Fruit fly (Drosophila melanogaster): ENCODE data around the gene CG42446.

CG42446 gene

dm6 chr3R:16347626-16348264 lies 12.2 kb downstream of the CG42446 start:
- TF ChIP-seq EcR (GFP tag; optimal IDR thresholded peaks at IDR 0.05) (no peak), CG8478 (optimal IDR thresholded peaks at IDR 0.05) (no peak), psq (optimal IDR thresholded peaks at IDR 0.05) (no peak), usp (GFP tag; optimal IDR thresholded peaks at IDR 0.05) (no peak), pan (optimal IDR thresholded peaks at IDR 0.05) (no peak), Dll (optimal IDR thresholded peaks at IDR 0.05) (no peak)

dm6 chr3R:16341817-16342374 lies 18.0 kb downstream of the CG42446 start, which contains the start of the genes SF2 and pad:
SF2 (minus strand) TSS chr3R:16341988.
pad (plus strand) TSS chr3R:16342318.
- TF ChIP-seq EcR (GFP tag; optimal IDR thresholded peaks at IDR 0.05): no peak
- TF ChIP-seq CG8478 (optimal IDR thresholded peaks at IDR 0.05): no peak
- TF ChIP-seq pan (optimal IDR thresholded peaks at IDR 0.05): no peak
- no peak for TF ChIP-seq psq (optimal IDR thresholded peaks at IDR 0.05)
- no peak for TF ChIP-seq Dll (optimal IDR thresholded peaks at IDR 0.05)
- no peak for TF ChIP-seq usp (GFP tag; optimal IDR thresholded peaks at IDR 0.05)

- no peak for TF ChIP-seq usp (GFP tag; optimal IDR thresholded peaks at IDR 0.05)
- TF ChIP-seq pan (optimal IDR thresholded peaks at IDR 0.05): no peak
- no peak for TF ChIP-seq psq (optimal IDR thresholded peaks at IDR 0.05)
- no peak for TF ChIP-seq Dll (optimal IDR thresholded peaks at IDR 0.05)
- TF ChIP-seq CG8478 (optimal IDR thresholded peaks at IDR 0.05): no peak
- TF ChIP-seq EcR (GFP tag; optimal IDR thresholded peaks at IDR 0.05): no peak
Observed at dm6 chr3R:16340610-16341009, 19.3 kb downstream of the CG42446 start.

dm6 chr3R:16339475-16339874 lies 20.4 kb downstream of the CG42446 start, which contains the start of gene Sulf1:
Sulf1 (minus strand) TSS chr3R:16339575.
- TF ChIP-seq CG8478 (optimal IDR thresholded peaks at IDR 0.05): no peak
- no peak for TF ChIP-seq psq (optimal IDR thresholded peaks at IDR 0.05)
- TF ChIP-seq usp (GFP tag; optimal IDR thresholded peaks at IDR 0.05): no peak
- TF ChIP-seq pan (optimal IDR thresholded peaks at IDR 0.05): no peak
- no peak for TF ChIP-seq Dll (optimal IDR thresholded peaks at IDR 0.05)
- TF ChIP-seq EcR (GFP tag; optimal IDR thresholded peaks at IDR 0.05): no peak

dm6 chr3R:16338342-16338741 lies 21.6 kb downstream of the CG42446 start:
- TF ChIP-seq usp (GFP tag; optimal IDR thresholded peaks at IDR 0.05): no peak
- TF ChIP-seq Dll (optimal IDR thresholded peaks at IDR 0.05): no peak
- TF ChIP-seq pan (optimal IDR thresholded peaks at IDR 0.05): no peak
- TF ChIP-seq psq (optimal IDR thresholded peaks at IDR 0.05): no peak
- TF ChIP-seq CG8478 (optimal IDR thresholded peaks at IDR 0.05): no peak
- no peak for TF ChIP-seq EcR (GFP tag; optimal IDR thresholded peaks at IDR 0.05)

dm6 chr3R:16337863-16338262 lies 22.0 kb downstream of the CG42446 start:
- TF ChIP-seq pan (optimal IDR thresholded peaks at IDR 0.05): no peak
- no peak for TF ChIP-seq CG8478 (optimal IDR thresholded peaks at IDR 0.05)
- no peak for TF ChIP-seq Dll (optimal IDR thresholded peaks at IDR 0.05)
- TF ChIP-seq psq (optimal IDR thresholded peaks at IDR 0.05): no peak
- TF ChIP-seq usp (GFP tag; optimal IDR thresholded peaks at IDR 0.05): no peak
- TF ChIP-seq EcR (GFP tag; optimal IDR thresholded peaks at IDR 0.05): no peak

- TF ChIP-seq pan (optimal IDR thresholded peaks at IDR 0.05) (no peak), usp (GFP tag; optimal IDR thresholded peaks at IDR 0.05) (no peak), Dll (optimal IDR thresholded peaks at IDR 0.05) (no peak), CG8478 (optimal IDR thresholded peaks at IDR 0.05) (no peak)
Observed at dm6 chr3R:16337053-16337385, 22.9 kb downstream of the CG42446 start.

dm6 chr3R:16336327-16337052 lies 23.4 kb downstream of the CG42446 start:
- TF ChIP-seq CG8478 (optimal IDR thresholded peaks at IDR 0.05) (no peak), Dll (optimal IDR thresholded peaks at IDR 0.05) (no peak), usp (GFP tag; optimal IDR thresholded peaks at IDR 0.05) (no peak), EcR (GFP tag; optimal IDR thresholded peaks at IDR 0.05) (no peak), psq (optimal IDR thresholded peaks at IDR 0.05) (no peak), pan (optimal IDR thresholded peaks at IDR 0.05) (no peak)

- TF ChIP-seq EcR (GFP tag; optimal IDR thresholded peaks at IDR 0.05): no peak
- TF ChIP-seq psq (optimal IDR thresholded peaks at IDR 0.05): no peak
- TF ChIP-seq CG8478 (optimal IDR thresholded peaks at IDR 0.05): no peak
- TF ChIP-seq usp (GFP tag; optimal IDR thresholded peaks at IDR 0.05): no peak
- TF ChIP-seq pan (optimal IDR thresholded peaks at IDR 0.05): no peak
- no peak for TF ChIP-seq Dll (optimal IDR thresholded peaks at IDR 0.05)
Observed at dm6 chr3R:16335438-16336073, 24.4 kb downstream of the CG42446 start.

dm6 chr3R:16334797-16335196 lies 25.1 kb downstream of the CG42446 start:
- TF ChIP-seq EcR (GFP tag; optimal IDR thresholded peaks at IDR 0.05) (no peak), CG8478 (optimal IDR thresholded peaks at IDR 0.05) (no peak), pan (optimal IDR thresholded peaks at IDR 0.05) (no peak), Dll (optimal IDR thresholded peaks at IDR 0.05) (no peak), psq (optimal IDR thresholded peaks at IDR 0.05) (no peak), usp (GFP tag; optimal IDR thresholded peaks at IDR 0.05) (no peak)

dm6 chr3R:16334329-16334728 lies 25.6 kb downstream of the CG42446 start:
- no peak for TF ChIP-seq usp (GFP tag; optimal IDR thresholded peaks at IDR 0.05)
- no peak for TF ChIP-seq pan (optimal IDR thresholded peaks at IDR 0.05)
- TF ChIP-seq EcR (GFP tag; optimal IDR thresholded peaks at IDR 0.05): no peak
- no peak for TF ChIP-seq psq (optimal IDR thresholded peaks at IDR 0.05)
